Worm (Caenorhabditis elegans): ENCODE measurements around the gene nuo-5.

nuo-5 gene

DNA sequence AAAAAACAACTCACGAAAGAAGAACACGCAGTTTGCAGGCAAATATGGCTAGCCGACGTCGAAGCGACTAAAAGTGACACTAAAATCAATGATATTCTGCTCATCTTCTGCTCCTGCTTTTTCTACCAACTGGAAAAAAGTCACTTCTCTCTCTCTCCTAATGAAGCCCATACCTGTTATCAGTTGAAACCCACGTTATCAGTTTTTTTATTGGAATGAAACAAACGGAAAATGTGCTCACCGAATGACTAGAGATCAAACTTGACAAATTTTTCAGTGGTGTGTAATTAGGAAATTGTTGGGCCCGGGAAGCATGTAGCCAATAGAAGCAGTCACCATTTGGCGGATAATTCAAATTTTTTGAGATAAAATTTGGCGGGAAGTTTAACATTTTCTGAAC lies 12.7 kb downstream of the nuo-5 start, which contains the start of gene C24B9.3 (continued):
- no peak for TF ChIP-seq Y48G9A.11 (GFP tag; IDR thresholded peaks at IDR 0.05)
- no peak for TF ChIP-seq D1046.2 (GFP tag; IDR thresholded peaks at IDR 0.05)
- TF ChIP-seq pqm-1 (tag; optimal IDR thresholded peaks at IDR 0.05), result peak; percentile 71
- no peak for TF ChIP-seq zag-1 (tag; optimal IDR thresholded peaks at IDR 0.05)
- TF ChIP-seq daf-8 (GFP tag; IDR thresholded peaks at IDR 0.05), result no peak
- no peak for TF ChIP-seq daf-12 (tag; optimal IDR thresholded peaks at IDR 0.05)
- no peak for TF ChIP-seq ztf-11 (tag; optimal IDR thresholded peaks at IDR 0.05)

DNA sequence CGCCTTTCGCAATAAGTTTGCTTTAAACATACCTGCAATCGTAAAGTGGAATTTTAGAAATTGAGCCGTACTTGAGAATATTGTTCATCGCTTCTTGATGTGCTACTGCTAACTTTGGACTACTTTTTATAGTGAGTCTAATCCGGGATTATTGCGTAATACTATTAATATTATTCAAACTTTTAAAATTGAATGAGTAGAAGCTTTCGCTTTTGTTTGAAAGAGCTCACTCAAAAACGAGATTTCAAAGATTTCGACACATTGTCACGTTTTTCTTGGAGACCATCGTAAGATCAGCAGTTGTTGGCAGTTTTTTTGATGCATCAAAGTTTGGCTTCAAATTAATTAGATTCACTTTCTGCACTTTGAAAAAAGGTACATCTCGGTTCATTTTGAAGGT lies 14.8 kb downstream of the nuo-5 start, which contains the start of gene srt-28:
Gene srt-28 (minus strand): TSS at position 101 of the 400 bp plus-strand sequence.
- TF ChIP-seq rbr-2 (tag; optimal IDR thresholded peaks at IDR 0.05), result no peak
- no peak for TF ChIP-seq ceh-44 (GFP tag; IDR thresholded peaks at IDR 0.05)
- no peak for TF ChIP-seq nhr-25 (tag; optimal IDR thresholded peaks at IDR 0.05; ENCODE audit: borderline replicate concordance, insufficient read depth)
- TF ChIP-seq snpc-4 (tag; optimal IDR thresholded peaks at IDR 0.05), result no peak
- no peak for TF ChIP-seq ceh-82 (tag; optimal IDR thresholded peaks at IDR 0.05)
- TF ChIP-seq pha-4 (GFP tag; IDR thresholded peaks at IDR 0.05), result no peak
- TF ChIP-seq pha-4 (tag; optimal IDR thresholded peaks at IDR 0.05), result no peak
- TF ChIP-seq daf-12 (tag; optimal IDR thresholded peaks at IDR 0.05), result no peak

DNA sequence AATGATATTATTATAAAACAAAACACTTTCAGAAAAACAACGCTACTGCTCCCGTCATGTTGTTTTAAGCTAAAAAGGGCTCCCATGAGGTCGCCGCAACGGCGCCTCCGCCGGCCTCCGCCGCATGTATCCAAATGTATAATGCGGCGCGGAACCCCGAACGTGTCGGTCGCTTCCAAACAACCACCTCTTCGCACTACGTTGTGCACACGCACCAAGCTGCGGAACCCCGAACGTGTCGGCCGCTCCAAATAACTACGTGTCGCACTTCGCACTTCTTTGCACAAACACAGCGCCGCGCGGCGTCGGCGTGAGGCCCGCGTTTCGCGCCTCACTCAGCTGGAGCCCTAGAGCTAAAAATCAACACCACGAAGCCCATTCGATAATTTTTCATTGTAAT lies 18.2 kb downstream of the nuo-5 start:
- TF ChIP-seq dmd-8 (GFP tag; IDR thresholded peaks at IDR 0.05), result no peak
- no peak for TF ChIP-seq nhr-11 (tag; optimal IDR thresholded peaks at IDR 0.05)
- peak; percentile 80 for TF ChIP-seq set-16 (GFP tag; IDR thresholded peaks at IDR 0.05)
- no peak for TF ChIP-seq mxl-3 (GFP tag; optimal IDR thresholded peaks at IDR 0.05)

DNA sequence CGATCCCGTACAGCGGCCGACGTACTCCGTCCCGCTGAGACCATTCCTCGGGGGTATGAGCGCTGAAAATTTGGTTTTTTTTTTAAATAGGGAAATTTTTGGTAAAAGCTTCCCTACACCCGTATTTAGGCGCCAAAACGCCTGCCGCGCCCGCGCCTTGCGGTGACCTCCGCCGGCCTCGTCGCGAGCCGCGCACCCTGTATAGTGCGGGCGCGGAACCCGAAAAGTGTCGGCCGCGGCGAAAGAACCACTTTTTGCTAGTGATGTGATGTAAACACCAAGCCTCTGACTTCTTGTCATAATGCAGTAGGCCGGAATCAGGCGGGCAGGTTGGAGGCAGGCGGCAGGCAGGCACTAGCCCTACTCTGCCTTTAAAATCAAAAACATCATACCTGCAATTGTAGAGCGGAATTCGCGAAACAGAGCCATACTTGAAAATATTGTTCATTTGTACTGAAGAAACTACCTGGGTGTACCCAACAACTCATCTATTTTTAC lies 20.0 kb downstream of the nuo-5 start, which contains the start of gene srt-29:
Gene srt-29 (minus strand): TSS at position 448 of the 498 bp plus-strand sequence.
- TF ChIP-seq aha-1 (tag), result no peak
- peak; percentile 55; the same call in 1 of the 2 replicates for TF ChIP-seq egl-43 (GFP tag; IDR thresholded peaks at IDR 0.05)
- peak; percentile 93 for TF ChIP-seq set-16 (GFP tag; IDR thresholded peaks at IDR 0.05)
- no peak for TF ChIP-seq dve-1 (tag; optimal IDR thresholded peaks at IDR 0.05; ENCODE audit: insufficient read depth)
- TF ChIP-seq dpl-1 (GFP tag; optimal IDR thresholded peaks at IDR 0.05), result no peak
- TF ChIP-seq mxl-2 (GFP tag; conservative IDR thresholded peaks at IDR 0.05), result 0 out of 2 replicates have a peak, but pooled peaks have one; percentile 15

DNA sequence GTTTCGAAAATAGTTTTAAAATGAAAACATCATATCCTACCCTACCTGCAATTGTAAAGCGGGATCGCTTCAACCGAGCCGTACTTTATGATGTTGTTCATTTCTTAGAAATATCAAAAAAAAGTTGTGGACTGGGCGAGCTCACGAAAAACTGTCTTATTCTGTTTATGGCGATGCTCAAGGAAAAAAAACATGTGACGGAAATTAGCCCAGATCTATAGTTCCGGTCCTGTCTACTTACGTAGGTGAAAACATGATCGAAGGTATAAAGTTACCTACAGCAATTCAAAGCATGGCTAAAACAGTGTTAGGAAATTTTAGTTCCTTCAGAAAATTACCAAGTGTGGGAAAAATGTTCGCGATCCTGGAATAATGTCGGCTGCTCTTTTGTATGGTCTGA lies 22.0 kb downstream of the nuo-5 start, which contains the start of gene srt-27:
Gene srt-27 (minus strand): TSS at position 101 of the 400 bp plus-strand sequence.
- TF ChIP-seq mxl-3 (GFP tag; optimal IDR thresholded peaks at IDR 0.05) (no peak), zag-1 (tag; optimal IDR thresholded peaks at IDR 0.05) (no peak), F37D6.2 (tag; optimal IDR thresholded peaks at IDR 0.05) (no peak)

DNA sequence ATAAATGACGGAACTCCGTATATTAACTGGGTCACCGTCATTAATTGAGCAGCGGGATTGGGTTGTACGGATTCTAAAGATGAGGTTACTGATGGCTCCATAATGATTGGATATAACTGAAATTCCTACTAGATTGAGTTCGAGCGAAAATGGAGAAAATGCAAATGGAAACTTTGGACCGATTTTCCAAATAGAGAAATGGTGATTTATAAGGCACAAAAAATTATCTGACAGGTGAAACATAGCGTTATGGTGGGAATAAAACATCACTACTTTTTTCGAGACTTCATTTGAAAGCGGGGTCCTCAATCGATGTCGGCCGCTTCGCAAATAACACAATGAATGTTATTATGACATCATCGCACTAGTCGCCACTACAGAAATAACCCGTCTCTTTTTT lies 23.8 kb downstream of the nuo-5 start, which contains the start of gene srg-60:
Gene srg-60 (minus strand): TSS at position 101 of the 400 bp plus-strand sequence.
- no peak for TF ChIP-seq nhr-76 (tag; optimal IDR thresholded peaks at IDR 0.05)
- no peak for TF ChIP-seq aly-2 (tag; optimal IDR thresholded peaks at IDR 0.05)
- TF ChIP-seq aha-1 (tag), result peak; percentile 42
- TF ChIP-seq snpc-1.2 (GFP tag; IDR thresholded peaks at IDR 0.05), result no peak

DNA sequence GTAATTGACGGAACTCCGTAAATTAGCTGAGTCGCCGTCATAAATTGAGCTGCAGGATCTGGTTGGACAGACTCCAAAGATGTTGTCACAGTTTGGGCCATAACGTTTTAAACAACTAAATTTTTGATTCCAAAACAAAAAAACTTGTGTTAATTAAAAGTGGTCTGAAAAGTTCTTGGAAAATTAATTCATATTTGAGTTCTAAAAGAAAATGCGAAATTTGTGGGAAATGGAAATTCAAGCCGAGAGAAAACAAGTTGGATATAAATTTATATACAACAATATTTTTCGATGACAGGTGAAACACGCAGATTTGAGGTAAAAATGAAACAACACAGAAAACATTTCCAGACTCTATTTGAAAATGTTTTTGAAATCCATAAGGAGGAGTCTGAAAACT lies 26.5 kb downstream of the nuo-5 start, which contains the start of gene srg-59:
Gene srg-59 (minus strand): TSS at position 101 of the 400 bp plus-strand sequence.
- TF ChIP-seq fos-1 (tag; optimal IDR thresholded peaks at IDR 0.05) (no peak), aha-1 (tag) (peak; percentile 81), lir-3 (tag; optimal IDR thresholded peaks at IDR 0.05) (no peak)

Measured in whole organism, L4 larva.